Worm (Caenorhabditis elegans): ENCODE measurements around the gene srj-49.

DNA sequence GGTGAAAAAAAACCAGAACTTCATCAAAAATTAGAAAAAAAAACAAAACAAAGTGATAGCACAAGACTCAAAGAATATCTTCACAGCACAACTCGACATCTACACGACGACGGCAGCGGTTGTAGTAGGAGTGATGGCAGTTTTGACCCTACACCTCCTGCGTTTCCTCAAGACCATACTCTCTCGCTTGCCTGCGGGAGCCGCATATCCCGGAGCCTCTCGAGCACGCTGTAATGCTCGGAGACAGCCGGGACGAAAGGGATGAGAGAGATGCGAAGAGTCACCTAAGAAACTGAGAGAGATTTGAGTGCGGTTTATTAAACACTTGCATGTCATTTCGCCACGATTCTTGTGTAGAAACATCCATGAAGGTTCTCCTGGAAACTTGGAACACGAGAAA, 38.7 kb downstream of the srj-49 start:
- TF ChIP-seq nhr-2 (tag; optimal IDR thresholded peaks at IDR 0.05) = no peak
- TF ChIP-seq lin-13 (tag; optimal IDR thresholded peaks at IDR 0.05) = no peak
- TF ChIP-seq nhr-12 (tag; optimal IDR thresholded peaks at IDR 0.05) = no peak
- no peak for TF ChIP-seq pha-4 (tag; optimal IDR thresholded peaks at IDR 0.05)
- TF ChIP-seq lsy-2 (tag; optimal IDR thresholded peaks at IDR 0.05) = no peak
- peak; percentile 46 for TF ChIP-seq unc-120 (tag; optimal IDR thresholded peaks at IDR 0.05; ENCODE audit: poor library complexity, severe bottlenecking)
- TF ChIP-seq ces-1 (GFP tag; optimal IDR thresholded peaks at IDR 0.05) = no peak
- TF ChIP-seq mep-1 (tag; optimal IDR thresholded peaks at IDR 0.05) = no peak
- TF ChIP-seq nhr-28 (tag; optimal IDR thresholded peaks at IDR 0.05) = no peak
- no peak for TF ChIP-seq ztf-11 (tag; optimal IDR thresholded peaks at IDR 0.05)
- TF ChIP-seq snpc-4 (tag; optimal IDR thresholded peaks at IDR 0.05) = no peak
- no peak for TF ChIP-seq ceh-83 (GFP tag; optimal IDR thresholded peaks at IDR 0.05)
- TF ChIP-seq cnd-1 (tag; optimal IDR thresholded peaks at IDR 0.05) = no peak
